Worm (Caenorhabditis elegans) whole organism, young adult: ENCODE data around the gene irld-51.
A peak's percentile ranks its signal among the peaks of the same experiment; 100 is the strongest.

ENCODE experiments used
- C17E4.6 ChIP-seq: fragments of 200-800 bp; sonication (Bioruptor generic); IDR thresholded peaks from 2 replicates; pipeline ENCODE4 v1.3.6; 2022; ENCODE audit warnings: missing genetic modification reagents, missing genetic modification characterization, missing compliant biosample characterization
- F10E7.11 ChIP-seq: sonication (generic microtip); optimal IDR thresholded peaks from 2 replicates; lab custom pipeline; 2017; ENCODE audit warnings: mild to moderate bottlenecking, missing genetic modification characterization, moderate library complexity, missing compliant biosample characterization
- F33H1.4 ChIP-seq: fragments of 200-800 bp; sonication (Bioruptor generic); IDR thresholded peaks from 2 replicates; pipeline ENCODE4 v1.3.6; 2022; ENCODE audit warnings: missing genetic modification reagents, missing genetic modification characterization, missing compliant biosample characterization
- F37B4.10 ChIP-seq: fragments of 200-800 bp; sonication (Bioruptor generic); IDR thresholded peaks from 2 replicates; pipeline ENCODE4 v1.3.6; 2022; ENCODE audit warnings: missing genetic modification characterization, missing compliant biosample characterization
- F55B11.4 ChIP-seq: sonication (generic microtip); optimal IDR thresholded peaks from 2 replicates; lab custom pipeline; 2016; ENCODE audit warnings: missing compliant biosample characterization, missing genetic modification characterization, borderline replicate concordance; ENCODE audit not compliant: insufficient read depth
- Y95B8A.8 ChIP-seq: fragments of 200-800 bp; sonication (Bioruptor generic); IDR thresholded peaks from 2 replicates; pipeline ENCODE4 v1.3.6; 2022; ENCODE audit warnings: missing genetic modification reagents, missing genetic modification characterization, missing compliant biosample characterization
- ama-1 ChIP-seq, 3 experiments: fragments of 150-350 bp in 1 of 3; sonication (generic microtip) in 2 of 3; optimal IDR thresholded peaks; 2 replicates each; lab custom pipeline; 2014 to 2018; ENCODE audit warnings: missing biosample characterization in 2 of 3, missing genetic modification characterization in 2 of 3, missing genetic modification reagents in 2 of 3
- aptf-3 ChIP-seq: fragments of 200-800 bp; sonication (Bioruptor generic); IDR thresholded peaks from 2 replicates; pipeline ENCODE4 v1.3.6; 2022; ENCODE audit warnings: missing genetic modification characterization, missing compliant biosample characterization
- athp-1 ChIP-seq: sonication (generic microtip); optimal IDR thresholded peaks from 2 replicates; lab custom pipeline; 2017; ENCODE audit warnings: mild to moderate bottlenecking, missing genetic modification characterization, missing compliant biosample characterization
- ceh-79 ChIP-seq: sonication (generic microtip); optimal IDR thresholded peaks from 2 replicates; lab custom pipeline; 2017; ENCODE audit warnings: mild to moderate bottlenecking, missing genetic modification characterization, missing compliant biosample characterization
- ceh-91 ChIP-seq: fragments of 200-800 bp; sonication (Bioruptor generic); IDR thresholded peaks from 2 replicates; pipeline ENCODE4 v1.3.6; 2022; ENCODE audit warnings: missing genetic modification reagents, missing genetic modification characterization, missing compliant biosample characterization
- dpff-1 ChIP-seq: sonication (generic microtip); optimal IDR thresholded peaks from 2 replicates; lab custom pipeline; 2017; ENCODE audit warnings: mild to moderate bottlenecking, missing genetic modification characterization, missing compliant biosample characterization
- egrh-3 ChIP-seq: fragments of 200-800 bp; sonication (Bioruptor generic); IDR thresholded peaks from 2 replicates; pipeline ENCODE4 v1.3.6; 2022; ENCODE audit warnings: missing genetic modification reagents, missing genetic modification characterization, missing compliant biosample characterization
- ets-4 ChIP-seq: fragments of 200-800 bp; sonication (Bioruptor generic); optimal IDR thresholded peaks from 2 replicates; lab custom pipeline; 2018; ENCODE audit warnings: mild to moderate bottlenecking, missing genetic modification characterization, missing compliant biosample characterization
- him-1 ChIP-seq: sonication (generic microtip); optimal IDR thresholded peaks from 2 replicates; lab custom pipeline; 2016; ENCODE audit warnings: missing genotype, missing genetic modification reagents, missing genetic modification characterization, missing compliant biosample characterization
- hlh-12 ChIP-seq: sonication (generic microtip); optimal IDR thresholded peaks from 2 replicates; lab custom pipeline; 2016; ENCODE audit warnings: missing genetic modification characterization, missing compliant biosample characterization
- hsf-1 ChIP-seq: fragments of 200-800 bp; sonication (Bioruptor generic); IDR thresholded peaks from 2 replicates; pipeline ENCODE4 v1.3.6; 2022; ENCODE audit warnings: missing genetic modification reagents, missing genetic modification characterization, missing compliant biosample characterization
- lsl-1 ChIP-seq: fragments of 200-800 bp; sonication (Bioruptor generic); optimal IDR thresholded peaks from 2 replicates; lab custom pipeline; 2018; ENCODE audit warnings: mild to moderate bottlenecking, missing genetic modification characterization, moderate library complexity, missing compliant biosample characterization
- madf-10 ChIP-seq: sonication (generic microtip); optimal IDR thresholded peaks from 2 replicates; lab custom pipeline; 2016; ENCODE audit warnings: mild to moderate bottlenecking, missing genetic modification characterization, missing compliant biosample characterization
- mcd-1 ChIP-seq: fragments of 200-800 bp; sonication (Bioruptor generic); IDR thresholded peaks from 2 replicates; pipeline ENCODE4 v1.3.6; 2022; ENCODE audit warnings: missing genetic modification reagents, missing genetic modification characterization, missing compliant biosample characterization
- mel-28 ChIP-seq: sonication (generic microtip); optimal IDR thresholded peaks from 2 replicates; lab custom pipeline; 2016; ENCODE audit warnings: borderline replicate concordance, mild to moderate bottlenecking, missing genetic modification characterization, missing compliant biosample characterization
- nhr-27 ChIP-seq: fragments of 200-800 bp; sonication (Bioruptor generic); optimal IDR thresholded peaks from 2 replicates; lab custom pipeline; 2018; ENCODE audit warnings: mild to moderate bottlenecking, missing genetic modification characterization, moderate library complexity, missing compliant biosample characterization
- rec-8 ChIP-seq, 2 experiments: sonication (generic microtip); optimal IDR thresholded peaks; 2 replicates each; lab custom pipeline; 2016; ENCODE audit warnings: mild to moderate bottlenecking in 2 of 2, missing genetic modification characterization in 2 of 2, missing genetic modification reagents in 2 of 2, missing genotype in 2 of 2, missing biosample characterization in 1 of 2, missing compliant biosample characterization in 1 of 2, moderate library complexity in 1 of 2
- snpc-1.1 ChIP-seq: sonication (generic microtip); optimal IDR thresholded peaks from 2 replicates; lab custom pipeline; 2017; ENCODE audit warnings: missing genetic modification characterization, mild to moderate bottlenecking, missing compliant biosample characterization, antibody characterized with exemption, moderate library complexity, missing genotype, missing genetic modification reagents; ENCODE audit not compliant: insufficient read depth
- snpc-1.3 ChIP-seq: sonication (generic microtip); optimal IDR thresholded peaks from 2 replicates; lab custom pipeline; 2017; ENCODE audit warnings: missing genetic modification characterization, mild to moderate bottlenecking, missing compliant biosample characterization, antibody characterized with exemption, moderate library complexity, missing genotype, missing genetic modification reagents; ENCODE audit not compliant: insufficient read depth
- snpc-3.4 ChIP-seq: sonication (generic microtip); optimal IDR thresholded peaks from 2 replicates; lab custom pipeline; 2017; ENCODE audit warnings: missing genetic modification characterization, mild to moderate bottlenecking, missing compliant biosample characterization, antibody characterized with exemption, moderate library complexity, missing genotype, missing genetic modification reagents
- zfh-2 ChIP-seq: fragments of 200-800 bp; sonication (Bioruptor generic); conservative IDR thresholded peaks from 2 replicates; pipeline ENCODE4 v1.3.6; 2022; ENCODE audit warnings: missing genetic modification reagents, missing genetic modification characterization, missing compliant biosample characterization
- ztf-28 ChIP-seq: fragments of 200-800 bp; sonication (Bioruptor generic); IDR thresholded peaks from 2 replicates; pipeline ENCODE4 v1.3.6; 2022; ENCODE audit warnings: missing genetic modification reagents, missing genetic modification characterization, missing compliant biosample characterization

The irld-51 gene

ce11 chrII:2934354-2934753 lies 18.2 kb downstream of the irld-51 start, which contains the start of gene irld-67:
Gene irld-67 (minus strand): TSS chrII:2934454.
- TF ChIP-seq Y95B8A.8 (GFP tag; lab: Robert Waterston, UW): no peak
- TF ChIP-seq hsf-1: no peak

- TF ChIP-seq zfh-2 (GFP tag; lab: Robert Waterston, UW): peak; percentile 62; the same call in 1 of the 2 replicates
- TF ChIP-seq snpc-3.4: no peak
These were observed 21.0 kb downstream of the irld-51 start for ce11 chrII:2931564-2931963.

- TF ChIP-seq dpff-1 (tag; lab: Kevin White, UChicago): no peak
- no peak for TF ChIP-seq mel-28 (tag; lab: Kevin White, UChicago)
- TF ChIP-seq F55B11.4 (tag; lab: Kevin White, UChicago): no peak
- no peak for TF ChIP-seq snpc-1.3 (tag; lab: Kevin White, UChicago)
- no peak for TF ChIP-seq lsl-1
- TF ChIP-seq, all 124 proteins: peak for 0
These were observed 22.0 kb downstream of the irld-51 start, which contains the start of the genes irld-64 and irld-63 for ce11 chrII:2930499-2930898. Gene irld-64 (minus strand): TSS chrII:2930599. Gene irld-63 (plus strand): TSS chrII:2930728.

ce11 chrII:2929846-2930245 lies 22.7 kb downstream of the irld-51 start:
- no peak for TF ChIP-seq him-1 (tag; lab: Kevin White, UChicago)
- TF ChIP-seq ama-1 (optimal IDR thresholded peaks at IDR 0.05; lab: Kevin White, UChicago): no peak
- TF ChIP-seq ama-1 (GFP tag; optimal IDR thresholded peaks at IDR 0.05; lab: Kevin White, UChicago): no peak
- 0 out of 2 replicates have a peak, but pooled peaks have one; percentile 10 for TF ChIP-seq ztf-28 (GFP tag; lab: Robert Waterston, UW)
- peak; percentile 81 for TF ChIP-seq zfh-2 (GFP tag; lab: Robert Waterston, UW)
- TF ChIP-seq snpc-1.1 (tag; lab: Kevin White, UChicago): peak; percentile 54
- TF ChIP-seq ets-4 (GFP tag; lab: Kevin White, UChicago): no peak

ce11 chrII:2927533-2927932 lies 25.0 kb downstream of the irld-51 start, which contains the start of the genes ZK355.3 and ZK355.8:
Gene ZK355.3 (minus strand): TSS chrII:2927633.
Gene ZK355.8 (plus strand): TSS chrII:2927804.
- TF ChIP-seq madf-10 (tag; lab: Kevin White, UChicago) (no peak), nhr-27 (tag; lab: Kevin White, UChicago) (no peak), zfh-2 (GFP tag; lab: Robert Waterston, UW) (peak; percentile 49)

ce11 chrII:2925806-2926558 lies 26.5 kb downstream of the irld-51 start:
- peak; percentile 3 for TF ChIP-seq ets-4 (GFP tag; lab: Kevin White, UChicago)
- TF ChIP-seq mcd-1 (GFP tag; lab: Robert Waterston, UW): 0 out of 2 replicates have a peak, but pooled peaks have one; percentile 28
- TF ChIP-seq zfh-2 (GFP tag; lab: Robert Waterston, UW): peak; percentile 68
- no peak for TF ChIP-seq C17E4.6 (GFP tag; lab: Robert Waterston, UW)
- TF ChIP-seq ceh-91 (GFP tag; lab: Robert Waterston, UW): no peak
- no peak for TF ChIP-seq athp-1 (tag; lab: Kevin White, UChicago)
- TF ChIP-seq rec-8 (tag; optimal IDR thresholded peaks at IDR 0.05; lab: Kevin White, UChicago): no peak
- 0 out of 2 replicates have a peak, but pooled peaks have one; percentile 7 for TF ChIP-seq aptf-3 (GFP tag; lab: Robert Waterston, UW)
- no peak for TF ChIP-seq F37B4.10 (GFP tag; lab: Robert Waterston, UW)
- peak; percentile 72 for TF ChIP-seq egrh-3
- TF ChIP-seq hlh-12: no peak
- no peak for TF ChIP-seq hsf-1
- TF ChIP-seq ceh-79: no peak
- TF ChIP-seq F33H1.4 (GFP tag; lab: Robert Waterston, UW): no peak
- peak; percentile 15 for TF ChIP-seq F10E7.11 (tag; lab: Kevin White, UChicago)
